Worm (Caenorhabditis elegans): ENCODE data around the gene pgp-6.

The pgp-6 gene

ce11 chrX:10900079-10900724 lies 23.0 kb upstream of the pgp-6 start, which contains the start of gene suca-1:
TSS of gene suca-1 (minus strand) at chrX:10900114.
- TF ChIP-seq elt-1 (tag; optimal IDR thresholded peaks at IDR 0.05) = no peak
- no peak for TF ChIP-seq R02D3.7 (tag; optimal IDR thresholded peaks at IDR 0.05)
- no peak for TF ChIP-seq zag-1 (tag; optimal IDR thresholded peaks at IDR 0.05)
- TF ChIP-seq nhr-43 (tag; optimal IDR thresholded peaks at IDR 0.05; ENCODE audit: poor library complexity, severe bottlenecking) = peak; percentile 11
- peak; percentile 4 for TF ChIP-seq snpc-4 (tag; optimal IDR thresholded peaks at IDR 0.05)
- TF ChIP-seq ztf-4 (tag; optimal IDR thresholded peaks at IDR 0.05) = no peak
- peak; percentile 68 for TF ChIP-seq elt-2 (tag; optimal IDR thresholded peaks at IDR 0.05)
- TF ChIP-seq eor-1 (tag; optimal IDR thresholded peaks at IDR 0.05) = no peak
- TF ChIP-seq egl-5 (tag; optimal IDR thresholded peaks at IDR 0.05) = peak; percentile 36
- peak; percentile 39 for TF ChIP-seq hmg-11 (tag; optimal IDR thresholded peaks at IDR 0.05)
- peak; percentile 44 for TF ChIP-seq nhr-23 (tag; optimal IDR thresholded peaks at IDR 0.05)
- TF ChIP-seq nhr-67 (tag; optimal IDR thresholded peaks at IDR 0.05) = no peak
- TF ChIP-seq pha-4 (tag; optimal IDR thresholded peaks at IDR 0.05) = no peak
- peak; percentile 67 for TF ChIP-seq nhr-25 (tag; optimal IDR thresholded peaks at IDR 0.05)

DNA sequence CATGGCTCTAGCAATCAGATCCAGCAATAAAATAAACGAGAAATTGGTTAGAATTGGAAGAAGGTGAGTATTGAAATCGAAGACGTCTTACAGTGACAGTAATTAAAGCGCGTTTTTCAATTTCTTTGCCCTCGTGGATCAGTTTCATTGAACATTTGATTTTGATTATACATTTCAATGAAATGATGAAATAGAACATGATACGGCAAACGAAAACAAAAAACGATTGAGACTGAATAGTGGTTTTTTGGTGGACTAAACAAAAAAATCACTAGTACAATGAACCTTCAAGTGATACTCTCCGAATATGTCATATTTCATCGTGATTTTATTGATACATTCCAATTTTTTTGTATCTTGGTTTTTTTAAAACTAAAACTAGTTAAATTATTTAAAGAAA lies 19.3 kb upstream of the pgp-6 start, which contains the start of gene haly-1:
Gene haly-1 (minus strand): TSS at position 101 of the 400 bp plus-strand sequence.
- TF ChIP-seq tbx-2 (tag; optimal IDR thresholded peaks at IDR 0.05) (no peak), pha-4 (tag; optimal IDR thresholded peaks at IDR 0.05) (no peak), hmg-11 (tag; optimal IDR thresholded peaks at IDR 0.05) (no peak), nhr-25 (tag; optimal IDR thresholded peaks at IDR 0.05) (no peak), fkh-2 (tag; optimal IDR thresholded peaks at IDR 0.05) (no peak), unc-39 (tag; optimal IDR thresholded peaks at IDR 0.05) (no peak), elt-2 (tag; optimal IDR thresholded peaks at IDR 0.05) (no peak), nhr-77 (tag; optimal IDR thresholded peaks at IDR 0.05) (no peak), ceh-16 (tag; optimal IDR thresholded peaks at IDR 0.05) (no peak), eor-1 (tag; optimal IDR thresholded peaks at IDR 0.05) (no peak), ZK546.5 (tag; optimal IDR thresholded peaks at IDR 0.05) (no peak), daf-12 (tag; optimal IDR thresholded peaks at IDR 0.05) (no peak), ceh-9 (tag; optimal IDR thresholded peaks at IDR 0.05) (no peak), pqm-1 (tag; optimal IDR thresholded peaks at IDR 0.05) (no peak), nhr-43 (tag; optimal IDR thresholded peaks at IDR 0.05; ENCODE audit: poor library complexity, severe bottlenecking) (no peak), nhr-67 (tag; optimal IDR thresholded peaks at IDR 0.05) (no peak), nhr-237 (tag; optimal IDR thresholded peaks at IDR 0.05) (no peak), lsy-12 (tag; optimal IDR thresholded peaks at IDR 0.05) (no peak)

ce11 chrX:10891890-10892289 lies 14.7 kb upstream of the pgp-6 start, which contains the start of gene F47B10.3:
TSS of gene F47B10.3 (plus strand) at chrX:10892190.
- no peak for TF ChIP-seq ztf-11 (tag; optimal IDR thresholded peaks at IDR 0.05)
- TF ChIP-seq nhr-23 (tag; optimal IDR thresholded peaks at IDR 0.05) = no peak
- no peak for TF ChIP-seq nhr-25 (tag; optimal IDR thresholded peaks at IDR 0.05)
- TF ChIP-seq R02D3.7 (tag; optimal IDR thresholded peaks at IDR 0.05) = no peak
- TF ChIP-seq unc-62 (GFP tag; optimal IDR thresholded peaks at IDR 0.05) = no peak
- no peak for TF ChIP-seq nhr-77 (tag; optimal IDR thresholded peaks at IDR 0.05)
- no peak for TF ChIP-seq jun-1 (tag; optimal IDR thresholded peaks at IDR 0.05)
- no peak for TF ChIP-seq nhr-28 (tag; optimal IDR thresholded peaks at IDR 0.05)
- TF ChIP-seq ama-1 (optimal IDR thresholded peaks at IDR 0.05) = no peak
- TF ChIP-seq hmg-11 (tag; optimal IDR thresholded peaks at IDR 0.05) = no peak
- no peak for TF ChIP-seq snpc-4 (tag; optimal IDR thresholded peaks at IDR 0.05)
- no peak for TF ChIP-seq ZK546.5 (tag; optimal IDR thresholded peaks at IDR 0.05)
- TF ChIP-seq daf-12 (tag; optimal IDR thresholded peaks at IDR 0.05) = no peak
- TF ChIP-seq nhr-237 (tag; optimal IDR thresholded peaks at IDR 0.05) = no peak
- no peak for TF ChIP-seq egl-5 (tag; optimal IDR thresholded peaks at IDR 0.05)
- TF ChIP-seq ceh-16 (tag; optimal IDR thresholded peaks at IDR 0.05) = no peak
- TF ChIP-seq pqm-1 (tag; optimal IDR thresholded peaks at IDR 0.05) = no peak
- no peak for TF ChIP-seq ztf-4 (tag; optimal IDR thresholded peaks at IDR 0.05)

DNA sequence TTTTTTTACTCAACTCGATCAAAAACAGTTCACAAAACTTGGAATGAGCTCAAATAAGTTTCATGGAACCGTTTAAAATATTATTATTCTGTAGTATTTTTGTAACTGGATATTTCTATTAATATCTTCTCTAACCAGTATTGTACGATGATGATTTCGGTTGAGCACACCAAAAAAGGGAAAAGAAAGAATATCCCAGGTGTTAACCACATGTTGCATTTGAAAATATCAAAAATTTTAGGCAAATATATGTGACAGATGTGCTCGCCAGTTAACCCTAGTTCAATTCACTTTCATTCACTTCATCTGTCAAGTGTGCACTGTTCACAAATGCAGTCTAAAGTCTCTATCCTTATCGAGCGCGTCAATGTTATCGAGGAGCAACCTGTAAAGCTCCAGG lies 13.7 kb upstream of the pgp-6 start, which contains the start of gene F47B10.4:
Gene F47B10.4 (plus strand): TSS at position 301 of the 400 bp plus-strand sequence.
- no peak for TF ChIP-seq egl-27 (tag; optimal IDR thresholded peaks at IDR 0.05)
- TF ChIP-seq jun-1 (tag; optimal IDR thresholded peaks at IDR 0.05) = no peak
- no peak for TF ChIP-seq mdl-1 (tag; optimal IDR thresholded peaks at IDR 0.05)

- TF ChIP-seq nhr-77 (tag; optimal IDR thresholded peaks at IDR 0.05) (no peak), nhr-23 (tag; optimal IDR thresholded peaks at IDR 0.05) (no peak), R02D3.7 (tag; optimal IDR thresholded peaks at IDR 0.05) (no peak), zag-1 (tag; optimal IDR thresholded peaks at IDR 0.05) (no peak), hmg-11 (tag; optimal IDR thresholded peaks at IDR 0.05) (no peak), daf-12 (tag; optimal IDR thresholded peaks at IDR 0.05) (no peak), ceh-82 (tag; optimal IDR thresholded peaks at IDR 0.05) (no peak), aly-2 (tag; optimal IDR thresholded peaks at IDR 0.05) (no peak), fos-1 (tag; optimal IDR thresholded peaks at IDR 0.05) (no peak), lsy-12 (tag; optimal IDR thresholded peaks at IDR 0.05) (no peak), nhr-43 (tag; optimal IDR thresholded peaks at IDR 0.05; ENCODE audit: poor library complexity, severe bottlenecking) (no peak), fkh-2 (tag; optimal IDR thresholded peaks at IDR 0.05) (no peak), lin-15B (tag; optimal IDR thresholded peaks at IDR 0.05) (no peak), snpc-4 (tag; optimal IDR thresholded peaks at IDR 0.05) (no peak), nhr-237 (tag; optimal IDR thresholded peaks at IDR 0.05) (no peak), elt-3 (tag; optimal IDR thresholded peaks at IDR 0.05) (no peak), unc-39 (tag; optimal IDR thresholded peaks at IDR 0.05) (no peak), nhr-76 (tag; optimal IDR thresholded peaks at IDR 0.05) (no peak)
Observed at ce11 chrX:10890456-10890855, 13.2 kb upstream of the pgp-6 start, which contains the start of gene F47B10.5. TSS of gene F47B10.5 (minus strand) at chrX:10890556.
